Fruit fly (Drosophila melanogaster) whole organism, embryonic: ENCODE data around the gene sro.

ENCODE experiments used
- ATbp ChIP-seq: fragments of 200-800 bp; sonication (Bioruptor generic); optimal IDR thresholded peaks from 2 replicates; lab custom pipeline; 2017; ENCODE audit warnings: missing biosample characterization, mild to moderate bottlenecking, missing genetic modification characterization, missing genetic modification reagents
- Awh ChIP-seq: fragments of 200-800 bp; sonication (Bioruptor generic); IDR thresholded peaks from 2 replicates; pipeline ENCODE4, ENCODE4 v1.3.6; 2022; ENCODE audit warnings: missing biosample characterization, missing genetic modification characterization
- B-H2 ChIP-seq: fragments of 200-800 bp; sonication (Bioruptor generic); optimal IDR thresholded peaks from 2 replicates; lab custom pipeline; 2018; ENCODE audit warnings: missing biosample characterization, mild to moderate bottlenecking, missing genetic modification characterization
- Bdp1 ChIP-seq: fragments of 200-800 bp; sonication (Bioruptor generic); optimal IDR thresholded peaks from 3 replicates; lab custom pipeline; 2016; ENCODE audit warnings: missing biosample characterization, missing genetic modification characterization
- CG10274 ChIP-seq: fragments of 200-800 bp; sonication (Bioruptor generic); optimal IDR thresholded peaks from 3 replicates; lab custom pipeline; 2017; ENCODE audit warnings: missing biosample characterization, mild to moderate bottlenecking, missing genetic modification characterization
- CG10543 ChIP-seq: fragments of 200-800 bp; sonication (Bioruptor generic); optimal IDR thresholded peaks from 3 replicates; lab custom pipeline; 2017; ENCODE audit warnings: missing biosample characterization, mild to moderate bottlenecking, missing genetic modification characterization, moderate library complexity
- CG11247 ChIP-seq: fragments of 200-800 bp; sonication (Bioruptor generic); IDR thresholded peaks from 2 replicates; pipeline ENCODE4 v1.3.6; 2022; ENCODE audit warnings: missing biosample characterization, missing genetic modification characterization
- CG12155 ChIP-seq: fragments of 200-800 bp; sonication (Bioruptor generic); optimal IDR thresholded peaks from 3 replicates; lab custom pipeline; 2016; ENCODE audit warnings: missing biosample characterization, missing genetic modification characterization
- CG14050 ChIP-seq: fragments of 200-800 bp; sonication (Bioruptor generic); IDR thresholded peaks from 3 replicates; pipeline ENCODE4 v1.3.6; 2022; ENCODE audit warnings: missing biosample characterization, missing genetic modification characterization
- CG1647 ChIP-seq: fragments of 200-800 bp; sonication (Bioruptor generic); optimal IDR thresholded peaks from 3 replicates; lab custom pipeline; 2016; ENCODE audit warnings: missing biosample characterization, missing genetic modification characterization
- CG17361 ChIP-seq: fragments of 200-800 bp; sonication (Bioruptor generic); IDR thresholded peaks from 3 replicates; pipeline ENCODE4 v1.3.6; 2022; ENCODE audit warnings: missing biosample characterization, missing genetic modification characterization
- CG17568 ChIP-seq: fragments of 200-800 bp; sonication (Bioruptor generic); optimal IDR thresholded peaks from 2 replicates; lab custom pipeline; 2018; ENCODE audit warnings: missing biosample characterization, mild to moderate bottlenecking, missing genetic modification characterization, moderate library complexity
- CG1832 ChIP-seq: fragments of 200-800 bp; sonication (Bioruptor generic); optimal IDR thresholded peaks from 2 replicates; lab custom pipeline; 2017; ENCODE audit warnings: missing biosample characterization, mild to moderate bottlenecking, missing genetic modification characterization, inconsistent platforms
- CG18476 ChIP-seq: fragments of 200-800 bp; sonication (Bioruptor generic); optimal IDR thresholded peaks from 2 replicates; lab custom pipeline; 2016; ENCODE audit warnings: missing biosample characterization, mild to moderate bottlenecking, missing genetic modification characterization
- CG3065 ChIP-seq: fragments of 200-800 bp; sonication (Bioruptor generic); optimal IDR thresholded peaks from 2 replicates; lab custom pipeline; 2016; ENCODE audit warnings: missing biosample characterization, missing genetic modification characterization
- CG34224 ChIP-seq: fragments of 200-800 bp; sonication (Bioruptor generic); IDR thresholded peaks from 3 replicates; pipeline ENCODE4 v1.3.6; 2022; ENCODE audit warnings: missing biosample characterization, missing genetic modification characterization; ENCODE audit not compliant: partially characterized antibody
- CG34422 ChIP-seq: fragments of 200-800 bp; sonication (Bioruptor generic); IDR thresholded peaks from 3 replicates; pipeline ENCODE4 v1.3.6; 2022; ENCODE audit warnings: missing biosample characterization, missing genetic modification characterization
- CG3726 ChIP-seq: fragments of 200-800 bp; sonication (Bioruptor generic); IDR thresholded peaks from 3 replicates; pipeline ENCODE4, ENCODE4 v1.3.6; 2022; ENCODE audit warnings: missing biosample characterization, missing genetic modification characterization
- CG6689 ChIP-seq: fragments of 200-800 bp; sonication (Bioruptor generic); IDR thresholded peaks from 2 replicates; pipeline ENCODE4 v1.3.6; 2022; ENCODE audit warnings: missing biosample characterization, missing genetic modification characterization
- CG8765 ChIP-seq: fragments of 200-800 bp; sonication (Bioruptor generic); IDR thresholded peaks from 2 replicates; pipeline ENCODE4 v1.3.6; 2022; ENCODE audit warnings: missing biosample characterization, missing genetic modification characterization
- CG9797 ChIP-seq: fragments of 200-800 bp; sonication (Bioruptor generic); optimal IDR thresholded peaks from 3 replicates; lab custom pipeline; 2018; ENCODE audit warnings: missing biosample characterization, mild to moderate bottlenecking, missing genetic modification characterization
- CHES-1-like ChIP-seq: fragments of 200-800 bp; sonication (Bioruptor generic); optimal IDR thresholded peaks from 2 replicates; lab custom pipeline; 2016; ENCODE audit warnings: missing biosample characterization, missing genetic modification characterization
- CoRest ChIP-seq: fragments of 200-800 bp; sonication (Bioruptor generic); optimal IDR thresholded peaks from 3 replicates; lab custom pipeline; 2018; ENCODE audit warnings: missing biosample characterization, mild to moderate bottlenecking, missing genetic modification characterization, moderate library complexity
- Dek ChIP-seq: fragments of 200-800 bp; sonication (Bioruptor generic); optimal IDR thresholded peaks from 3 replicates; lab custom pipeline; 2019; ENCODE audit warnings: missing biosample characterization, mild to moderate bottlenecking, missing genetic modification characterization, moderate library complexity
- Dref ChIP-seq: fragments of 200-800 bp; sonication (Bioruptor generic); IDR thresholded peaks from 2 replicates; pipeline ENCODE4 v1.3.6; 2022; ENCODE audit warnings: missing biosample characterization, missing genetic modification characterization
- Fer1 ChIP-seq: fragments of 200-800 bp; sonication (Bioruptor generic); optimal IDR thresholded peaks from 2 replicates; lab custom pipeline; 2017; ENCODE audit warnings: missing biosample characterization, mild to moderate bottlenecking, missing genetic modification characterization
- HLHmδ ChIP-seq: fragments of 200-800 bp; sonication (Bioruptor generic); optimal IDR thresholded peaks from 2 replicates; lab custom pipeline; 2018; ENCODE audit warnings: missing biosample characterization, mild to moderate bottlenecking, missing genetic modification characterization, moderate library complexity
- Hsf ChIP-seq: fragments of 200-800 bp; sonication (Bioruptor generic); optimal IDR thresholded peaks from 3 replicates; lab custom pipeline; 2016; ENCODE audit warnings: missing biosample characterization, missing genetic modification characterization
- Myb ChIP-seq: fragments of 200-800 bp; sonication (Bioruptor generic); optimal IDR thresholded peaks from 2 replicates; lab custom pipeline; 2016; ENCODE audit warnings: missing biosample characterization, missing genetic modification characterization
- NC2α ChIP-seq: fragments of 200-800 bp; sonication (Bioruptor generic); optimal IDR thresholded peaks from 2 replicates; lab custom pipeline; 2016; ENCODE audit warnings: missing biosample characterization, missing genetic modification characterization
- Neu2 ChIP-seq: fragments of 200-800 bp; sonication (Bioruptor generic); optimal IDR thresholded peaks from 3 replicates; lab custom pipeline; 2016; ENCODE audit warnings: missing biosample characterization, missing genetic modification characterization, borderline replicate concordance
- PHDP ChIP-seq: fragments of 200-800 bp; sonication (Bioruptor generic); optimal IDR thresholded peaks from 3 replicates; lab custom pipeline; 2018; ENCODE audit warnings: missing biosample characterization, mild to moderate bottlenecking, missing genetic modification characterization, moderate library complexity
- Rfx ChIP-seq: fragments of 200-800 bp; sonication (Bioruptor generic); IDR thresholded peaks from 2 replicates; pipeline ENCODE4 v1.3.6; 2022; ENCODE audit warnings: missing biosample characterization, missing genetic modification characterization
- Scr ChIP-seq: fragments of 200-800 bp; sonication (Bioruptor generic); IDR thresholded peaks from 2 replicates; pipeline ENCODE4 v1.3.6; 2022; ENCODE audit warnings: missing biosample characterization, missing genetic modification characterization; ENCODE audit not compliant: partially characterized antibody
- Sry-β ChIP-seq: fragments of 200-800 bp; sonication (Bioruptor generic); optimal IDR thresholded peaks from 2 replicates; lab custom pipeline; 2018; ENCODE audit warnings: missing biosample characterization, mild to moderate bottlenecking, missing genetic modification characterization, moderate library complexity
- Ssrp ChIP-seq: fragments of 200-800 bp; sonication (Bioruptor generic); optimal IDR thresholded peaks from 2 replicates; lab custom pipeline; 2018; ENCODE audit warnings: missing biosample characterization, mild to moderate bottlenecking, missing genetic modification characterization, moderate library complexity
- ara ChIP-seq: fragments of 200-800 bp; sonication (Bioruptor generic); IDR thresholded peaks from 2 replicates; pipeline ENCODE4 v1.3.6; 2022; ENCODE audit warnings: missing biosample characterization, missing genetic modification characterization
- az2 ChIP-seq: fragments of 200-800 bp; sonication (Bioruptor generic); optimal IDR thresholded peaks from 3 replicates; lab custom pipeline; 2016; ENCODE audit warnings: missing biosample characterization, missing genetic modification characterization
- bigmax ChIP-seq: fragments of 200-800 bp; sonication (Bioruptor generic); optimal IDR thresholded peaks from 2 replicates; lab custom pipeline; 2018; ENCODE audit warnings: missing biosample characterization, mild to moderate bottlenecking, missing genetic modification characterization
- bsh ChIP-seq, 2 experiments: fragments of 200-800 bp; sonication (Bioruptor generic); optimal IDR thresholded peaks; 2 replicates each; lab custom pipeline; 2017 to 2018; ENCODE audit warnings: mild to moderate bottlenecking in 2 of 2, missing biosample characterization in 2 of 2, missing genetic modification characterization in 2 of 2, moderate library complexity in 1 of 2
- chm ChIP-seq: fragments of 200-800 bp; sonication (Bioruptor generic); IDR thresholded peaks from 2 replicates; pipeline ENCODE4 v1.3.6; 2022; ENCODE audit warnings: missing biosample characterization, missing genetic modification characterization
- crc ChIP-seq: fragments of 200-800 bp; sonication (Bioruptor generic); optimal IDR thresholded peaks from 2 replicates; lab custom pipeline; 2016; ENCODE audit warnings: missing biosample characterization, missing genetic modification characterization
- danr ChIP-seq: fragments of 200-800 bp; sonication (Bioruptor generic); IDR thresholded peaks from 2 replicates; pipeline ENCODE4 v1.3.6; 2022; ENCODE audit warnings: missing biosample characterization, missing genetic modification characterization
- disco-r ChIP-seq: fragments of 200-800 bp; sonication (Bioruptor generic); optimal IDR thresholded peaks from 2 replicates; lab custom pipeline; 2016; ENCODE audit warnings: missing biosample characterization, missing genetic modification characterization
- fu2 ChIP-seq: fragments of 200-800 bp; sonication (Bioruptor generic); optimal IDR thresholded peaks from 2 replicates; lab custom pipeline; 2016; ENCODE audit warnings: missing biosample characterization, missing genetic modification characterization
- hth ChIP-seq: fragments of >200 bp; optimal IDR thresholded peaks from 2 replicates; lab custom pipeline; 2017; ENCODE audit warnings: inconsistent platforms
- jing ChIP-seq: fragments of 200-800 bp; sonication (Bioruptor generic); optimal IDR thresholded peaks from 2 replicates; lab custom pipeline; 2018; ENCODE audit warnings: missing biosample characterization, mild to moderate bottlenecking, missing genetic modification characterization
- mirr ChIP-seq: fragments of 200-800 bp; sonication (Bioruptor generic); optimal IDR thresholded peaks from 3 replicates; lab custom pipeline; 2018; ENCODE audit warnings: missing biosample characterization, mild to moderate bottlenecking, missing genetic modification characterization
- run ChIP-seq: fragments of 200-800 bp; sonication (Bioruptor generic); optimal IDR thresholded peaks from 3 replicates; lab custom pipeline; 2018; ENCODE audit warnings: missing biosample characterization, mild to moderate bottlenecking, missing genetic modification characterization
- sd ChIP-seq: fragments of 200-800 bp; sonication (Bioruptor generic); optimal IDR thresholded peaks from 3 replicates; lab custom pipeline; 2018; ENCODE audit warnings: missing biosample characterization, mild to moderate bottlenecking, missing genetic modification characterization, moderate library complexity
- slbo ChIP-seq: fragments of 200-800 bp; sonication (Bioruptor generic); IDR thresholded peaks from 2 replicates; pipeline ENCODE4 v1.3.6; 2022; ENCODE audit warnings: missing biosample characterization, missing genetic modification characterization
- vvl ChIP-seq: fragments of 200-800 bp; sonication (Bioruptor generic); IDR thresholded peaks from 2 replicates; pipeline ENCODE4 v1.3.6; 2022; ENCODE audit warnings: missing biosample characterization, missing genetic modification characterization

The sro gene

DNA sequence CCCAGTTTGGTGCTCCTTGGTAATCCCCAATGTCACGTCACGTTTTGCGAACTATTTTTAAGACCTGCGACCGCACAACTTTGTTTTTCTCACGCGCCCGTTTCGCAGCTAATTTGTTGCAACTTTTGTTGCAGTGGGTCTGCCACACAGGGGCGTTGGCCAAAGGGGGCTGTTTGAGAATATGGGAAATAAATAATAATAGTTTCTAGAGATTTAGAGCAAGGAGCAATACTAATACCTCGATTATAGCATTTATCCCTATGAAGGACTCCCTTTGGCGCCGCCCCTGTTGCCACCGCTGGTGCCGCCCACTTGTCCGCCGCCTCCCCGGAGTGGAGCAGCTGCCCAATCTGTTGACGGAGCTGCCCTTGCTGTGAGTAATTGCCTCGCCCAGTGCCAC, 39.1 kb upstream of the sro start (continued):
- no peak for TF ChIP-seq CG3726 (GFP tag; lab: Robert Waterston, UW)
- peak; percentile 46 for TF ChIP-seq slbo
- TF ChIP-seq Myb (GFP tag; lab: Kevin White, UChicago): no peak
- TF ChIP-seq Sry-β (GFP tag; lab: Kevin White, UChicago): no peak
- TF ChIP-seq mirr (GFP tag; lab: Kevin White, UChicago): no peak
- TF ChIP-seq CG18476 (GFP tag; lab: Kevin White, UChicago): no peak
- no peak for TF ChIP-seq sd (tag; lab: Kevin White, UChicago)
- TF ChIP-seq CG1647 (GFP tag; lab: Kevin White, UChicago): no peak
- TF ChIP-seq hth (lab: Kevin White, UChicago): no peak
- peak; percentile 45; the same call in 1 of the 2 replicates for TF ChIP-seq Awh (GFP tag; lab: Robert Waterston, UW)
- no peak for TF ChIP-seq Bdp1 (GFP tag; lab: Kevin White, UChicago)
- no peak for TF ChIP-seq NC2α
- TF ChIP-seq ara (GFP tag; lab: Robert Waterston, UW): peak; percentile 34; the same call in 1 of the 2 replicates
- no peak for TF ChIP-seq CG11247
- peak; percentile 63 for TF ChIP-seq vvl (GFP tag; lab: Robert Waterston, UW)
- no peak for TF ChIP-seq B-H2 (GFP tag; lab: Kevin White, UChicago)
- no peak for TF ChIP-seq CG9797 (GFP tag; lab: Kevin White, UChicago)
- TF ChIP-seq crc: no peak
- no peak for TF ChIP-seq CoRest (tag; lab: Kevin White, UChicago)
- TF ChIP-seq CG34422: 0 out of 3 replicates have a peak, but pooled peaks have one; percentile 29
- TF ChIP-seq Scr (GFP tag; lab: Robert Waterston, UW): no peak
- peak; percentile 46 for TF ChIP-seq ATbp (GFP tag; lab: Kevin White, UChicago)
- no peak for TF ChIP-seq Fer1
- no peak for TF ChIP-seq CG10543
- no peak for TF ChIP-seq CG1832 (GFP tag; lab: Kevin White, UChicago)
- TF ChIP-seq CG17568 (GFP tag; lab: Kevin White, UChicago): no peak
- no peak for TF ChIP-seq CG34224 (GFP tag; lab: Robert Waterston, UW)
- TF ChIP-seq CG8765 (GFP tag; lab: Robert Waterston, UW): no peak
- no peak for TF ChIP-seq CG17361
- TF ChIP-seq HLHmδ (GFP tag; lab: Kevin White, UChicago): no peak
- peak; percentile 30; the same call in 1 of the 2 replicates for TF ChIP-seq CG6689 (GFP tag; lab: Robert Waterston, UW)
- TF ChIP-seq bigmax (GFP tag; lab: Kevin White, UChicago): no peak
- no peak for TF ChIP-seq Dref (GFP tag; lab: Robert Waterston, UW)
- no peak for TF ChIP-seq Neu2 (GFP tag; lab: Kevin White, UChicago)
- no peak for TF ChIP-seq CG3065 (GFP tag; lab: Kevin White, UChicago)
- TF ChIP-seq Dek (tag; lab: Kevin White, UChicago): no peak
- no peak for TF ChIP-seq run
- TF ChIP-seq chm: 0 out of 2 replicates have a peak, but pooled peaks have one; percentile 22
- TF ChIP-seq Ssrp (tag; lab: Kevin White, UChicago): peak; percentile 11
- TF ChIP-seq CG14050 (GFP tag; lab: Robert Waterston, UW): peak; percentile 38; the same call in 2 of the 3 replicates
- TF ChIP-seq CHES-1-like (GFP tag; lab: Kevin White, UChicago): no peak
- TF ChIP-seq PHDP (tag; lab: Kevin White, UChicago): no peak
- peak in 1 of 2 experiments; percentile 4 for TF ChIP-seq bsh (GFP tag; optimal IDR thresholded peaks at IDR 0.05; lab: Kevin White, UChicago)
- TF ChIP-seq fu2: no peak
- TF ChIP-seq az2: peak; percentile 10
- no peak for TF ChIP-seq danr (GFP tag; lab: Robert Waterston, UW)
- no peak for TF ChIP-seq Hsf (GFP tag; lab: Kevin White, UChicago)
- peak; percentile 48; the same call in 1 of the 2 replicates for TF ChIP-seq Rfx
- TF ChIP-seq jing (GFP tag; lab: Kevin White, UChicago): no peak
- TF ChIP-seq CG10274: no peak
- TF ChIP-seq disco-r (GFP tag; lab: Kevin White, UChicago): no peak
- TF ChIP-seq CG12155 (GFP tag; lab: Kevin White, UChicago): no peak
